Worm (Caenorhabditis elegans) whole organism, early embryonic: ENCODE measurements around the gene C06E2.5.

Experiments used
- B0310.2 ChIP-seq: sonication (generic microtip); optimal IDR thresholded peaks from 2 replicates; lab custom pipeline; 2016; ENCODE audit warnings: mild to moderate bottlenecking, missing genetic modification characterization, missing compliant biosample characterization
- F13C5.2 ChIP-seq: sonication (generic microtip); optimal IDR thresholded peaks from 2 replicates; lab custom pipeline; 2017; ENCODE audit warnings: mild to moderate bottlenecking, missing genetic modification characterization, inconsistent platforms, missing compliant biosample characterization
- aly-1 ChIP-seq: sonication (generic microtip); optimal IDR thresholded peaks from 2 replicates; lab custom pipeline; 2016; ENCODE audit warnings: missing genetic modification characterization, missing compliant biosample characterization
- ama-1 ChIP-seq: fragments of 150-350 bp; optimal IDR thresholded peaks from 2 replicates; lab custom pipeline; 2014
- ceh-13 ChIP-seq: fragments of 200-800 bp; sonication (Bioruptor generic); optimal IDR thresholded peaks from 2 replicates; lab custom pipeline; 2018; ENCODE audit warnings: mild to moderate bottlenecking, missing genetic modification characterization, missing compliant biosample characterization
- ceh-36 ChIP-seq: sonication (generic microtip); optimal IDR thresholded peaks from 2 replicates; lab custom pipeline; 2016; ENCODE audit warnings: missing genetic modification characterization, inconsistent platforms, missing compliant biosample characterization
- ets-7 ChIP-seq: sonication (generic microtip); optimal IDR thresholded peaks from 2 replicates; lab custom pipeline; 2016; ENCODE audit warnings: missing genotype, missing genetic modification characterization, missing compliant biosample characterization
- flt-1 ChIP-seq: fragments of 200-800 bp; sonication (Bioruptor generic); IDR thresholded peaks from 2 replicates; pipeline ENCODE4 v1.3.6; 2022; ENCODE audit warnings: missing genetic modification characterization, missing compliant biosample characterization
- hmbx-1 ChIP-seq: sonication (generic microtip); optimal IDR thresholded peaks from 2 replicates; lab custom pipeline; 2016; ENCODE audit warnings: mild to moderate bottlenecking, missing genetic modification characterization, missing compliant biosample characterization
- hmg-4 ChIP-seq: fragments of 200-800 bp; sonication (Bioruptor generic); optimal IDR thresholded peaks from 2 replicates; lab custom pipeline; 2018; ENCODE audit warnings: mild to moderate bottlenecking, missing genetic modification characterization, missing compliant biosample characterization
- hnd-1 ChIP-seq: sonication (generic microtip); optimal IDR thresholded peaks from 2 replicates; lab custom pipeline; 2016; ENCODE audit warnings: missing genetic modification characterization, missing compliant biosample characterization
- pes-1 ChIP-seq: fragments of 200-800 bp; sonication (Bioruptor generic); IDR thresholded peaks from 2 replicates; pipeline ENCODE4 v1.3.6; 2022; ENCODE audit warnings: missing genetic modification reagents, missing genetic modification characterization, missing compliant biosample characterization
- scrt-1 ChIP-seq: fragments of 200-800 bp; sonication (Bioruptor generic); IDR thresholded peaks from 2 replicates; pipeline ENCODE4 v1.3.6; 2022; ENCODE audit warnings: missing genetic modification characterization, missing compliant biosample characterization
- sea-1 ChIP-seq: fragments of 200-800 bp; sonication (Bioruptor generic); conservative IDR thresholded peaks from 2 replicates; pipeline ENCODE4 v1.3.6; 2022; ENCODE audit warnings: missing genetic modification characterization, missing compliant biosample characterization
- tbx-11 ChIP-seq: fragments of 200-800 bp; sonication (Bioruptor generic); IDR thresholded peaks from 2 replicates; pipeline ENCODE4 v1.3.6; 2022; ENCODE audit warnings: missing genetic modification characterization, missing compliant biosample characterization
- tbx-37 ChIP-seq: fragments of 200-800 bp; sonication (Bioruptor generic); conservative IDR thresholded peaks from 2 replicates; pipeline ENCODE4 v1.3.6; 2022; ENCODE audit warnings: missing genetic modification reagents, missing genetic modification characterization, missing compliant biosample characterization
- tra-4 ChIP-seq: sonication (generic microtip); optimal IDR thresholded peaks from 2 replicates; lab custom pipeline; 2017; ENCODE audit warnings: missing genetic modification characterization, missing compliant biosample characterization

Gene C06E2.5

DNA sequence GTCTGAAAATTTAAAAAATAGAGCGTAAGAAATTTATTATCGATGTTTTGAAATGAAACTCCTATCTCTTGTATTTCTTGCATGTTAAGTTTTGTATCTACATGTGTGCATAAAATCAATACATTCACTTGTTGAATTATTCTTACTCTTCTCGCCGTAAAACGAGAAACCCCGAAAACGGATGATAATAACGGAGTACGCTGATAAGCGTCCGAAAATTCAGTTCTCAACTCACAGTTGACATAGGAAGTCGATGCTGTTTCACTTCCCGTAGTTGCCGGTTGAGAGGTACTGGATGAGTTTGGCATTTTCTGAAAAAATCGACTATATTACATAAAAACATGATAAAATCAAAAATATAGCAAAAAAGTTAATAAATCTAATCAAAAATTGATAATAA lies 22.3 kb downstream of the C06E2.5 start, which contains the start of gene sec-15:
sec-15 (minus strand) TSS at position 311 of the 400 bp plus-strand sequence.
- TF ChIP-seq ets-7 (no peak), hmg-4 (no peak), pes-1 (GFP tag; lab: Robert Waterston, UW) (no peak), hmbx-1 (tag; lab: Kevin White, UChicago) (no peak), scrt-1 (GFP tag; lab: Robert Waterston, UW) (no peak), ceh-36 (no peak), tra-4 (tag; lab: Kevin White, UChicago) (no peak), sea-1 (GFP tag; lab: Robert Waterston, UW) (no peak), B0310.2 (tag; lab: Kevin White, UChicago) (no peak), flt-1 (GFP tag; lab: Robert Waterston, UW) (no peak), hnd-1 (tag; lab: Kevin White, UChicago) (no peak), ceh-13 (no peak), tbx-37 (no peak), aly-1 (no peak), F13C5.2 (tag; lab: Kevin White, UChicago) (no peak)

DNA sequence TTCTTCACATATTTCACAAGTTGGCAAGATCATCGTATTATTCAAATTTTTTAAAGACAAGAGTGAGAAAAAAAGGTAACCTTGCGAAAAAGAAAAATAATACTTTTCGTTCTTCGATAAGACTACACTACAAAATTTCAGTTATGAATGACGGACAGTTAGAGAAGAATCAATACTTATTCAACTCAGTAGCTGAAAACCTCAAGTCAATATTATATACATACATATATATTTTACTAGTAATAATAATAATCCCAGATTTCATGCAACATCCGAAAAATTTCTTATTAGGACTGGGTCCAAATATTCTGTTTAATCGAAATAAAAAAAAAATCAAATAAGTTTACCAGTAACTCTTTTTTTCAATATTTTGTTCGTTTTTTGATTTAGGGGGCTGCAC lies 26.6 kb downstream of the C06E2.5 start, which contains the start of gene C28G1.6:
C28G1.6 (minus strand) TSS at position 101 of the 400 bp plus-strand sequence.
- no peak for TF ChIP-seq aly-1
- no peak for TF ChIP-seq tbx-37
- TF ChIP-seq pes-1 (GFP tag; lab: Robert Waterston, UW): no peak
- no peak for TF ChIP-seq hmg-4
- no peak for TF ChIP-seq F13C5.2 (tag; lab: Kevin White, UChicago)
- TF ChIP-seq hnd-1 (tag; lab: Kevin White, UChicago): no peak
- no peak for TF ChIP-seq flt-1 (GFP tag; lab: Robert Waterston, UW)
- TF ChIP-seq ets-7: no peak
- TF ChIP-seq ceh-13: no peak
- no peak for TF ChIP-seq hmbx-1 (tag; lab: Kevin White, UChicago)
- TF ChIP-seq scrt-1 (GFP tag; lab: Robert Waterston, UW): no peak
- no peak for TF ChIP-seq sea-1 (GFP tag; lab: Robert Waterston, UW)
- TF ChIP-seq ceh-36: no peak
- TF ChIP-seq tbx-11 (GFP tag; lab: Robert Waterston, UW): no peak
- TF ChIP-seq ama-1 (lab: Kevin White, UChicago): no peak
- no peak for TF ChIP-seq tra-4 (tag; lab: Kevin White, UChicago)

DNA sequence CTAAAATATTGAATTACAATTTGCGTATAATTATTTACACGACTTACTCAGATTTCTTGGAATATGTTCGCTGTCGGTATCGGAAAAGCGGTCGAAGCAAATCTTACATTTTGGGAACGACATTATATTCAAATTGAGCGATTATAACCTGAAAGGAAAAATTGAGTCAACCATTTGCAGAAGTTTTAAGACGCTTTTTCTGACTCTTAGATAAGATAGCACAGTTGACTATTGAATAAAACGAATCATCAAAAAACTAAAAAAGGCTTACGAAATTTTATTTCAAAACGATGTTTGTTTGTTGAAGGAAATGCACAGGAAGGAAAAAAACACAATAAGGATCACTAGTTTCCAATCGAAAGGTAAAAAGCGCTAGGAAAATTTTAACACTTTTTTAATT lies 29.4 kb downstream of the C06E2.5 start, which contains the start of gene rcs-1:
rcs-1 (minus strand) TSS at position 176 of the 400 bp plus-strand sequence.
- TF ChIP-seq hnd-1 (tag; lab: Kevin White, UChicago) (no peak), ceh-36 (no peak), tbx-11 (GFP tag; lab: Robert Waterston, UW) (no peak), flt-1 (GFP tag; lab: Robert Waterston, UW) (no peak), scrt-1 (GFP tag; lab: Robert Waterston, UW) (no peak)

DNA sequence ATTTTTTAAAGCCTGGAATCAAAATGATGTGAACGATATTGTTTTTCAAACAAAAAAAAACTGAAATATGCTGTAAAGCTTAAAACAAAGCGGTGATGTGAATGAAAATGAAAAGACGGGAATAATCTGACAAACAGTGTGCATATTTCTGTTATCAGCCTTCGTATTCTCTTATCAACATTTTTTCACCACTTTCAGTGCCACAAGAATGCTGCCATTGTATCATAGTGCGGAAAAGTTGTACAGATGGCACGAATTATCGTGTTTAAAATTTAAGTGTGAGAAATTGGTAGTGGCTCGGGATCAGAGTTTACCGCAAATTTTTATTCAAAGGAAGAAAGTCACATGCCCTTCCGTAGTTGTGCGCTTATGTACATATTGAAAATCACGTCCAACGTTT lies 33.3 kb downstream of the C06E2.5 start, which contains the start of gene ifd-1:
ifd-1 (minus strand) TSS at position 12 of the 400 bp plus-strand sequence.
- TF ChIP-seq hmg-4 (no peak), tbx-11 (GFP tag; lab: Robert Waterston, UW) (no peak), F13C5.2 (tag; lab: Kevin White, UChicago) (no peak), sea-1 (GFP tag; lab: Robert Waterston, UW) (no peak), hnd-1 (tag; lab: Kevin White, UChicago) (no peak), aly-1 (no peak), pes-1 (GFP tag; lab: Robert Waterston, UW) (no peak), ama-1 (lab: Kevin White, UChicago) (no peak), hmbx-1 (tag; lab: Kevin White, UChicago) (no peak), tra-4 (tag; lab: Kevin White, UChicago) (no peak), ceh-36 (no peak), ceh-13 (no peak), ets-7 (no peak)

DNA sequence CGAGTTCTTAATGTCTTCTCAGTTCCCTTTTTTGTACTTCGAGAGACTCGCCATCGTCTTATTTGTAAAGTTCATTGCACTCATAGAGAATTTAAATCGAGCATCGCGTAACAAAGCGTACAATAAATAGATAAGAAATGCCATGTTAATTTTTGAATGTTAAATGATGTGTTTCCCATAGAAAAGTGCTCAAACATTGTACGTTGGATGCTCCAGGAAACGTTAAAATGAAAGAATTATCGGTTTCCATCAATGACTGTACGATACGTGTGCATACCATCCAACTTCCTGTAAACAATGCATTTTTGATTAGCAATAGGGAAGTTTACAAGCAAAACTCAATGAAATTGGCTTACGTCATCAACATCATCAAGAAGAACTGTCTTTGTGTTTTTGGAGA lies 37.1 kb downstream of the C06E2.5 start:
- TF ChIP-seq ceh-13 (no peak), scrt-1 (GFP tag; lab: Robert Waterston, UW) (no peak), tbx-11 (GFP tag; lab: Robert Waterston, UW) (no peak), tra-4 (tag; lab: Kevin White, UChicago) (no peak), B0310.2 (tag; lab: Kevin White, UChicago) (no peak), aly-1 (no peak), sea-1 (GFP tag; lab: Robert Waterston, UW) (no peak), pes-1 (GFP tag; lab: Robert Waterston, UW) (no peak), hmg-4 (no peak), flt-1 (GFP tag; lab: Robert Waterston, UW) (no peak), ceh-36 (no peak), ama-1 (lab: Kevin White, UChicago) (no peak), hmbx-1 (tag; lab: Kevin White, UChicago) (no peak), ets-7 (no peak), tbx-37 (no peak), F13C5.2 (tag; lab: Kevin White, UChicago) (no peak), hnd-1 (tag; lab: Kevin White, UChicago) (no peak)

DNA sequence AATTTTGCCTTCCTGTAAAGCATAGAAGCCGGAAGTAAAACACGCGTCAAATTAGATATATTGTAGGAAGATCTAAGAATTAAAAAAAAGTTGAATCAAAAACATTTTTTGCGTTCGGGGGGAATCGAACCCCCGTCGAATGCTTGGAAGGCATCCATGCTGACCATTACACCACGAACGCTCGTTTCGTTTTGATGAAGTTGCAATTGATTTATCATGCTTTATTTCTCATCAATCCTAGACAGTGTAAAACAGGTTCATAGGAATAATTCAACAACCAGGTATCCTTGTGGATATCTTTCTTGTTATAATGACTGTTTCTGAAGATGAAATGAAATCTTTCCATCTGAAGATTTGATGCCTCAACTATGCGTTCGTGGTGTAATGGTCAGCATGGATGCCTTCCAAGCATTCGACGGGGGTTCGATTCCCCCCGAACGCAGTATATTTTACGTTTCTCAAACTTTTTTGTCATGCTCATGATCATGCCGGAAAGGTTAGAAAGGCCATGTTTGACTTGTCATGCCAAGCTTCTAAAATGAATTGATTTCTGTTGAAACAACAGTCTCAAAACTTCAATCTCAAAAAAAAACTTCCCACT lies 37.8 kb downstream of the C06E2.5 start:
- TF ChIP-seq ets-7 (no peak), aly-1 (no peak), B0310.2 (tag; lab: Kevin White, UChicago) (no peak), ceh-36 (no peak), tbx-11 (GFP tag; lab: Robert Waterston, UW) (no peak), tra-4 (tag; lab: Kevin White, UChicago) (no peak), sea-1 (GFP tag; lab: Robert Waterston, UW) (no peak), hmbx-1 (tag; lab: Kevin White, UChicago) (no peak), scrt-1 (GFP tag; lab: Robert Waterston, UW) (no peak), F13C5.2 (tag; lab: Kevin White, UChicago) (no peak), hnd-1 (tag; lab: Kevin White, UChicago) (no peak), flt-1 (GFP tag; lab: Robert Waterston, UW) (no peak), ama-1 (lab: Kevin White, UChicago) (no peak), hmg-4 (no peak), tbx-37 (no peak), pes-1 (GFP tag; lab: Robert Waterston, UW) (no peak), ceh-13 (no peak)

DNA sequence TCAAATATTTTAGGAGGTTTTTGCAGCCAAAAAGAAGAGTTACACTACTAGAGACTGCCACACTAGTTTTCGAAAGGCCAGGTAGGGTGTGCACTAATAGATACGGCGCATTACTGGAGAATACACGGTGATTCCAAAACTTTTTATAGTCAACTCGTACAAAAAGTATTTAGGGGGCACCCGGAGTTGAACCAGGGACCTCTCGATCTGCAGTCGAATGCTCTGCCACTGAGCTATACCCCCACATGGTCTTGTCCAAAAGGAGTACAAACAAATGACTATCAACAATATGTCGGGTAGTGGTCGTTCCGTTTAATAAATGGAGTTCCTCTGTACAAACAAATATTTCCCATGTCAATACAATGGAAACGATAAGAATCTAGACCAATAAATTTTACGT lies 39.8 kb downstream of the C06E2.5 start:
- TF ChIP-seq ets-7 (no peak), tbx-37 (peak; percentile 13; the same call in 1 of the 2 replicates), hmg-4 (peak; percentile 0), tra-4 (tag; lab: Kevin White, UChicago) (peak; percentile 38), scrt-1 (GFP tag; lab: Robert Waterston, UW) (peak; percentile 79), ceh-13 (peak; percentile 43), F13C5.2 (tag; lab: Kevin White, UChicago) (no peak), hnd-1 (tag; lab: Kevin White, UChicago) (peak; percentile 16), ama-1 (lab: Kevin White, UChicago) (no peak), aly-1 (peak; percentile 25), pes-1 (GFP tag; lab: Robert Waterston, UW) (peak; percentile 84), hmbx-1 (tag; lab: Kevin White, UChicago) (no peak), ceh-36 (peak; percentile 48), sea-1 (GFP tag; lab: Robert Waterston, UW) (peak; percentile 82), tbx-11 (GFP tag; lab: Robert Waterston, UW) (peak; percentile 68; the same call in 1 of the 2 replicates), B0310.2 (tag; lab: Kevin White, UChicago) (no peak), flt-1 (GFP tag; lab: Robert Waterston, UW) (peak; percentile 76)
